Fruit fly (Drosophila melanogaster) whole organism: ENCODE results near the gene ec.
"Not testable (repeated sequence)": the region's sequence is repeated elsewhere in the genome, so short reads cannot be mapped to it uniquely, and the experiment has no call there.

Experiments used
- CG8478 ChIP-seq: fragments of >200 bp; optimal IDR thresholded peaks from 2 replicates; lab custom pipeline; 2018; ENCODE audit warnings: inconsistent platforms
- Dll ChIP-seq: fragments of >200 bp; optimal IDR thresholded peaks from 2 replicates; lab custom pipeline; 2017
- EcR ChIP-seq, 2 experiments: fragments of >200 bp; optimal IDR thresholded peaks; 2 replicates each; lab custom pipeline; 2017; ENCODE audit warnings: missing biosample characterization in 2 of 2, missing genetic modification characterization in 2 of 2, missing genetic modification reagents in 2 of 2
- pan ChIP-seq: fragments of >200 bp; optimal IDR thresholded peaks from 2 replicates; lab custom pipeline; 2017
- psq ChIP-seq: fragments of >200 bp; optimal IDR thresholded peaks from 2 replicates; lab custom pipeline; 2017
- usp ChIP-seq: fragments of >200 bp; optimal IDR thresholded peaks from 2 replicates; lab custom pipeline; 2017; ENCODE audit warnings: missing biosample characterization, missing genetic modification characterization, mixed read lengths

The ec gene

DNA sequence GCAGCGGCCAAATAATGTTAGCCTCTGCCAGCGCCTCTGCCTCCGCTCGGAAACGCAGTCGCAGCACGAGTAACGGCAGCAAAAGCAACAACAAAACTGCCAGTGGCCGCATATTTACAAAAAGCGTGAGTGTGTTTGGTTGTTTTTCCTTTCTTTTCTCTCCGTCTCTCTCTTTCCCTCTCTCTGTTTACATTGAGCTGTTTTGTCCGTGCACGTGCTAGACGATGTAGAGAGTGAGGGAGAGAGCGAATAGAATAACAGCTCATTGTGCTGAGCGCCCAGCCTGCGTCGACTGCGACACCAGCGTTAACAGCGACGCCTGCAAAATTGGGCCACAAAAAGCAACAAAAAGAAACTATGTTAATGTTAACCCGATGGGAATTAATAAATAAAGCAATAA lies 34.3 kb upstream of the ec start:
- no peak for TF ChIP-seq usp
- no peak for TF ChIP-seq psq (lab: Kevin White, UChicago)
- peak; percentile 48 for TF ChIP-seq Dll
- TF ChIP-seq CG8478 (lab: Kevin White, UChicago) = no peak
- TF ChIP-seq pan (lab: Kevin White, UChicago) = no peak
- no peak for TF ChIP-seq EcR (GFP tag; optimal IDR thresholded peaks at IDR 0.05; lab: Kevin White, UChicago)

DNA sequence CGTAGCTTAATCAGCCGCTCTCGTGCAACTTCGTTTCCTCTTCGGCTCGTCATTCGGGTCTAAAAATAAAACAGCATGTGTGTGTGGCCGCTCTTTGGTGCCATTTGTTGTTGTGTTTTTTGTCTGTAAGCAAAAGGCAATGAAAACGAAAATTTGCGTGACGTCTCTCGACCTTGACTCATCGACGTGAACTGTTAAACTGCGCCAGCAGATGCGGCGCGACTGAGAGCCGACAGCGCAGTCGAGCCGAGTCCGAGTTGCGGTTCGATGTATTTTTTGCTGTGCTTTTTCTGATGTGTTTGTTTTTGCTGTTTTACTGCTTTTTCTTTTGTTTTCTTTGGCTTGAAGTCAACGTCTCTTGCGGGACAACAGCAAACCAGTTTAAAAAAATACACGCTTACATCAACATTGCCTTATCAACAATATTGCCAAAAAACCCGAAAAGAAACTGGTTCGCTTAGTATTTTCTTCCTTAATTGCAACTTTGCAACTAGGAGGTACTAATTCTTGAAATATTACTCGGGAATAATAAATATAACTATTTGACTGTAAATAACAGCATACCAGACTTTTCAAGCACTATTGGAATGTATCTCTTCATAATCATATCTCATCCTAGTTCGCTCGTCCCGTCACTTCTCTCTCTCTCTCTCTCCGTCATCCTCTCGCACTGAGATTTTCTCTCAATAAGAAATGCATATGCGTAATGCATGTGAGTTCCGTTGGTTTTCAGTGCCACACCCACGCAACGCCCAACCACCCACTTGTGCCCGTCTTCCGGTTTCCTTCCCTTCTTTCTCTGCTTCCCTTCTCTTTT lies 33.2 kb upstream of the ec start:
- TF ChIP-seq Dll (peak; percentile 24), usp (no peak), EcR (GFP tag; optimal IDR thresholded peaks at IDR 0.05; lab: Kevin White, UChicago) (peak in 1 of 2 experiments; percentile 82)

DNA sequence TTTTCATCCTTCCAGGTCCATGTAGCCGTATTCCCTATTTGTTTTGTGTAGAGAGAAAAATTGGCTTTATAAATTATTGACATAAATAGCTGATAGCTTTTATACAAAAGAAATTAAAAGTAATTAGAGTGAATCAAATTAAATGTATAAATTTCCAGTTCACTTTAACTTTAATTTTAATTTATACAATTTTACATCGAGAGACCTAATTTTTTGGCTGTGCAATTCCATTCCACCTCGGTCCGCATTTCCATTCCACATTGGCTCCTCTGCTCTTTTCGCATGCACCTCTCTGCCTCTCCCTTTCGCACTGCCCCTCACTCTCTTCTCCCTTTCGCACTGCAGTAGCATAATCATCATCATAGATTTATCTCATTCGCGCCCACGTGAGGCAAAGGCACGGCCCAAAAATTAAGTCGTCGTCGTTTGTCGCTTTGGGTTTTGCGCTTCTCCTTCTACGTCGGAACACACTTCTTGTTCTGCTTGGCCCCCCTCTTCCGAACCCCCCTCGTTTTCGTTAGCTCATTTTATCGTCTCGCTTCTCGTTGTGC lies 32.5 kb upstream of the ec start:
- no peak for TF ChIP-seq CG8478 (lab: Kevin White, UChicago)
- no peak for TF ChIP-seq pan (lab: Kevin White, UChicago)
- no peak for TF ChIP-seq usp
- TF ChIP-seq psq (lab: Kevin White, UChicago) = no peak
- TF ChIP-seq EcR (GFP tag; optimal IDR thresholded peaks at IDR 0.05; lab: Kevin White, UChicago) = no peak
- TF ChIP-seq Dll = no peak

DNA sequence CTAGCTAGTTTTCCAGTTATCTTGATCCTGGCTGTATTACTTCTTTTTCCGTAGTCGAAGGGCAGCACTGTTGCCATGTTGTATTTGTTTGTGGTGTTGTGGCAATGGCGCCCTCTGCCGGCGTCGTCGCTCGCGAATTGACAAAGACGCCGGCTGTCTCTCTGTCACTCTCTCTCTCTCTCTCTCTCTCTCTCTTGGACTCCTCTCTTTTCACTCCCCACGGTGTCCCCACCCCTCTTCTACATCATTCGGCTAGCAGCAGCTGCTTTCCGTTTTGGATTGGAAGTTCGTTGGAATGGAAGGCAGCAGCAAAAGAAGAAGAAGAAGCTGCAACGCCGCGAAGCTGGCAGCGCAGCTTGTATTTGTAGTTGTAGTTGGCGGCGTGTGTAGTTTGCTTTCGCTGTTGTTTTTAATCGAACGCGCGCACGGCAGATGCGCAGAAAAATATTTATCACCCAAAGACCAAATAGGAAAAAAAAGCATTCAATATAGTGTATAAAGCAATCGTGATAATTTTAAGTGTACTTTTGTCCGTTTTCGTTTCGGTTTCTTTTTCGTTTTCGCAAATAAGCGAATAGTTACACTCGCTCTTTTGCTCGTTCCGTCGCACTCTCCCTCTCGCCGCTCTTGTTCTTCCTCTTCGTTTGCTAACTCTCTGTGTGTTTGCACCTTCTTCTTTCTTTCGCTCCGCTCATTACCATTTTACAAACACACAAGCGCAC lies 31.7 kb upstream of the ec start:
- TF ChIP-seq psq (lab: Kevin White, UChicago) (no peak), Dll (peak; percentile 74)

DNA sequence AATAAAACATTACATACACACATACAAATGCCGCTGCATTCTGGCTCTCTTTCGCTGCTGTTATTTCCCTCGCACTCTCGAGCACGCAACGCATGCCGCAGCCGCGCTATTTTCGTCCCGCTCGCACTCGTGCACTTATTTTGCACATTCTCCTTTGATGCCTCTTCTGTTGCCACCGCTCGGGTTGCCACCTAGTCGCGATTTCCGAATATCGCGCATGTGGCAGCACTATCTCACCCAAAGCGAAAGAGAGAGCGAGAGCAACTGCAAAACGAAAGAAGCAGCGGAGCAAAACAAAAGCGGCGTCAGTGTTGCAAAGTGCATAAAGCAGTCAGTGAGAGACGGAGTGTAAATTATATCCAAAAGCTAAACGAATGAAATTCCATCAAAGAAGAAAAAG lies 30.6 kb upstream of the ec start:
- TF ChIP-seq EcR (GFP tag; optimal IDR thresholded peaks at IDR 0.05; lab: Kevin White, UChicago) (no peak), pan (lab: Kevin White, UChicago) (no peak), CG8478 (lab: Kevin White, UChicago) (peak; percentile 64), psq (lab: Kevin White, UChicago) (peak; percentile 58), usp (no peak), Dll (no peak)

dm6 chrX:3788432-3788831 lies 23.1 kb upstream of the ec start:
- no peak for TF ChIP-seq pan (lab: Kevin White, UChicago)
- TF ChIP-seq Dll = no peak
- TF ChIP-seq CG8478 (lab: Kevin White, UChicago) = no peak
- TF ChIP-seq psq (lab: Kevin White, UChicago) = no peak
- TF ChIP-seq EcR (GFP tag; optimal IDR thresholded peaks at IDR 0.05; lab: Kevin White, UChicago) = no peak
- TF ChIP-seq usp = no peak

DNA sequence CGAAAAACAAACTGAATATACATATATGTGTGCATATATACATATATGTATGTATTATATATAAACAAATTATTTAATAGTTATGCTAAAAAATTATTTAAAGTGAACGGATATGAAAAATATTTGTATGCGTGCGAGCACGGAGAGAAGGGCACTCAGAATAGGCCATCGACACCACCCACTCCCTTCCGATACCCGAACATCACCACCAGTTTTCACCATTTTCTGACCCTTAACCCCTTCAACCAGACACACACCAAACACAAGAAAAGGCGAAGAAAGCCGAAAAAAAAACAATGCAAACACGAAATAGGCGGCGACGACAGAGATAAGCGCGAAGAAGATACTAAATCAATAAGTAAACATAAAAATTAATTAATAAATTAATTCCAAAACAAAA lies 22.2 kb upstream of the ec start:
- TF ChIP-seq pan (lab: Kevin White, UChicago) = no peak
- TF ChIP-seq usp = no peak
- TF ChIP-seq Dll = no peak

- not testable (repeated sequence) for TF ChIP-seq CG8478 (lab: Kevin White, UChicago); pan (lab: Kevin White, UChicago); Dll
Observed at dm6 chrX:3789769-3790168, 21.7 kb upstream of the ec start, which contains the start of gene HIP-R. Gene HIP-R (plus strand): TSS chrX:3789969.

DNA sequence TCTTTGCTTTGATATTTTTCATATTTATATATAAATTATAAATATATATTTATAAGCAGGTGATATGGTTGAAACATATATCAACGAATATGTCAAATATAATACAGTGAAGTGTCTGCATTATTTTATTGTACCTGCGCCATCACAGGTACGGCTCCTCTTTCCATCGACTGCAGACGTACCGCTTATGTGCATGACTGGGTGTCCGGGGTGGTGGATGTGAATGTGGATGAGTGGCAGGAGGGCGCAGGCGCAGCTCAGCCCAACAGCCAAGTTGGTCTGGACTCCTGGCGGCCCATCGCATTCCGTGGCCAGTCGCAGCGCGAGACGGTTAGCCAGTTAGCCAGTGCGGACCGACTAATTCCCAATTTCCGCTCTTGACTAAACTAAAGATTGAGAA lies 18.6 kb upstream of the ec start, which contains the start of gene Crg-1:
Gene Crg-1, plus strand, starts transcription at position 301 of the 400 bp plus-strand sequence.
- TF ChIP-seq CG8478 (lab: Kevin White, UChicago); Dll; usp: not testable (repeated sequence)

dm6 chrX:3798919-3799318 lies 12.6 kb upstream of the ec start, which contains the start of gene HIP:
Gene HIP (plus strand): TSS chrX:3799150.
- TF ChIP-seq Dll; psq (lab: Kevin White, UChicago); usp: not testable (repeated sequence)

- TF ChIP-seq usp; psq (lab: Kevin White, UChicago); Dll: not testable (repeated sequence)
Observed at dm6 chrX:3802016-3802415, 9.5 kb upstream of the ec start, which contains the start of gene fd3F. Gene fd3F (plus strand): TSS chrX:3802316.

- TF ChIP-seq EcR (GFP tag; optimal IDR thresholded peaks at IDR 0.05; lab: Kevin White, UChicago) (no peak), pan (lab: Kevin White, UChicago) (no peak), CG8478 (lab: Kevin White, UChicago) (no peak), psq (lab: Kevin White, UChicago) (no peak), Dll (no peak), usp (no peak)
Observed at dm6 chrX:3808467-3808866, 3.0 kb upstream of the ec start.

DNA sequence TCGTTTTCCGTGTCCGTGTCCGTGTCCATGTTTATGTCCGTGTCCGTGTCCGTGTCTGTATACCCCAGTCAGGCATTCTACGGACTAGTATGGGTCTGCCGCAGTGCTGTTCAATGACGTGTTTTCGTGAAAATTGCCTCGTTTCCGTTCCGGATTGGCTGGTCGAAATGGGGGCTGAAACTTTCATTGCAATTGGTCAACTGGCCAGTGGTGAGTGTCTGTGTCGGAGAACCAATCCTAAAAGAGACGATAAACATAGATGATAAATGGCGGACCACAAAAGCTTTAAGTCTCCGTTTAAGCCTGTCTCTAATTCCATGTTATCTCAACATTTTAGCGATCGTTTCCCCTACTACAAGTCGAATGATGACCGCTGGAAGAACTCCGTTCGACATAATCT lies 2.4 kb upstream of the ec start:
- TF ChIP-seq usp (no peak), CG8478 (lab: Kevin White, UChicago) (no peak), Dll (no peak), EcR (GFP tag; optimal IDR thresholded peaks at IDR 0.05; lab: Kevin White, UChicago) (no peak), pan (lab: Kevin White, UChicago) (no peak), psq (lab: Kevin White, UChicago) (no peak)
